Worm (Caenorhabditis elegans): ENCODE results near the gene col-138.

DNA sequence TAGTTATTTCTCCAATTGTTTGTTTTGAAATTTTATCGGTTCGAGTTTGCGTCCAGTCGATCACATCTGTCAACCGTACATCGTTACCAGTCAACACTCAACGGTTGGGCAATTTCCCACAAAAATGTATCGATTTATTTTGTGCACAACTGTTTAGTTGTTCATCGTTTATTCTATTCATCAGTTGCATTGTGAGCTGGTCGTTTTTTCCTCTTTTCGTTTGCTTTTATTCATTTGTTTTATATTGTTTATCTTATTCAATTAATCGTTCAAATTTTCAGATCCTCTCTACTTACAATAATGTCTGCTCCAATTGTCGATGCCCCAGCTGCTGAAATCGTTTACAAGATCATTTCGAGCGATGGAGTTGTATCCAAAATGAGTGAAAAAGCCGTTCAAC is 16.6 kb downstream of the col-138 start, which contains the start of gene skr-12:
- TF ChIP-seq ceh-82 (tag; optimal IDR thresholded peaks at IDR 0.05) (no peak), nhr-11 (tag; optimal IDR thresholded peaks at IDR 0.05) (no peak), nhr-6 (tag; optimal IDR thresholded peaks at IDR 0.05) (no peak), ama-1 (optimal IDR thresholded peaks at IDR 0.05) (no peak), ztf-4 (tag; optimal IDR thresholded peaks at IDR 0.05) (no peak)

All from whole organism, L2 larva.